Worm (Caenorhabditis elegans): ENCODE measurements around the gene cpz-2.

Gene cpz-2

ce11 chrV:13372821-13373220, 8.2 kb upstream of the cpz-2 start (continued):
- no peak for TF ChIP-seq zag-1 (tag; optimal IDR thresholded peaks at IDR 0.05)
- no peak for TF ChIP-seq F44E2.7 (GFP tag; IDR thresholded peaks at IDR 0.05)
- TF ChIP-seq lir-3 (tag; optimal IDR thresholded peaks at IDR 0.05) = no peak
- TF ChIP-seq T20F7.1 (GFP tag; optimal IDR thresholded peaks at IDR 0.05) = no peak
- no peak for TF ChIP-seq lin-39 (tag; optimal IDR thresholded peaks at IDR 0.05)
- TF ChIP-seq mxl-2 (GFP tag; conservative IDR thresholded peaks at IDR 0.05) = no peak
- no peak for TF ChIP-seq nhr-76 (tag; optimal IDR thresholded peaks at IDR 0.05)
- TF ChIP-seq dve-1 (tag; optimal IDR thresholded peaks at IDR 0.05; ENCODE audit: insufficient read depth) = peak; percentile 64
- TF ChIP-seq pha-4 (GFP tag; IDR thresholded peaks at IDR 0.05) = peak; percentile 24; the same call in 1 of the 2 replicates
- no peak for TF ChIP-seq pha-4 (tag; optimal IDR thresholded peaks at IDR 0.05)
- TF ChIP-seq nhr-41 (GFP tag; IDR thresholded peaks at IDR 0.05) = peak; percentile 42; the same call in 1 of the 2 replicates
- no peak for TF ChIP-seq daf-16 (GFP tag; optimal IDR thresholded peaks at IDR 0.05)
- TF ChIP-seq daf-16 (tag; optimal IDR thresholded peaks at IDR 0.05) = peak; percentile 91
- peak; percentile 69 for TF ChIP-seq hlh-11 (tag; optimal IDR thresholded peaks at IDR 0.05)
- TF ChIP-seq spr-3 (GFP tag; optimal IDR thresholded peaks at IDR 0.05) = no peak
- peak; percentile 65; the same call in 1 of the 2 replicates for TF ChIP-seq lin-1 (GFP tag; IDR thresholded peaks at IDR 0.05)
- no peak for TF ChIP-seq nhr-10 (tag; optimal IDR thresholded peaks at IDR 0.05)
- no peak for TF ChIP-seq fos-1 (tag; optimal IDR thresholded peaks at IDR 0.05)
- no peak for TF ChIP-seq duxl-1 (tag; optimal IDR thresholded peaks at IDR 0.05; ENCODE audit: poor library complexity)
- TF ChIP-seq snpc-1.2 (GFP tag; IDR thresholded peaks at IDR 0.05) = no peak
- TF ChIP-seq mdl-1 (tag; optimal IDR thresholded peaks at IDR 0.05) = peak in 1 of 2 experiments; percentile 49
- TF ChIP-seq nhr-28 (tag; optimal IDR thresholded peaks at IDR 0.05) = peak; percentile 82
- no peak for TF ChIP-seq vab-7 (GFP tag; IDR thresholded peaks at IDR 0.05)
- no peak for TF ChIP-seq Y48G9A.11 (GFP tag; IDR thresholded peaks at IDR 0.05)
- TF ChIP-seq mes-2 (tag; optimal IDR thresholded peaks at IDR 0.05; ENCODE audit: poor library complexity, severe bottlenecking) = no peak
- TF ChIP-seq nhr-48 (tag; optimal IDR thresholded peaks at IDR 0.05) = peak; percentile 7
- TF ChIP-seq daf-12 (tag; optimal IDR thresholded peaks at IDR 0.05) = no peak

- TF ChIP-seq nhr-11 (tag; optimal IDR thresholded peaks at IDR 0.05) = no peak
- TF ChIP-seq nhr-6 (tag; optimal IDR thresholded peaks at IDR 0.05) = peak; percentile 97
- no peak for TF ChIP-seq ceh-62 (tag; optimal IDR thresholded peaks at IDR 0.05)
- peak; percentile 5 for TF ChIP-seq ama-1 (optimal IDR thresholded peaks at IDR 0.05)
- TF ChIP-seq tra-1 (GFP tag; IDR thresholded peaks at IDR 0.05) = peak; percentile 58; the same call in 1 of the 2 replicates
- TF ChIP-seq nhr-77 (tag; optimal IDR thresholded peaks at IDR 0.05) = peak; percentile 70
- no peak for TF ChIP-seq ZK546.5 (tag; optimal IDR thresholded peaks at IDR 0.05)
- TF ChIP-seq snpc-1.2 (GFP tag; IDR thresholded peaks at IDR 0.05) = no peak
- no peak for TF ChIP-seq zip-2 (tag; optimal IDR thresholded peaks at IDR 0.05)
- peak in 1 of 2 experiments; percentile 47 for TF ChIP-seq mdl-1 (tag; optimal IDR thresholded peaks at IDR 0.05)
- TF ChIP-seq ZK337.2 (GFP tag; IDR thresholded peaks at IDR 0.05) = no peak
- no peak for TF ChIP-seq zfp-2 (tag; optimal IDR thresholded peaks at IDR 0.05)
- no peak for TF ChIP-seq F44E2.7 (GFP tag; IDR thresholded peaks at IDR 0.05)
- TF ChIP-seq lsy-2 (tag; optimal IDR thresholded peaks at IDR 0.05) = peak in 1 of 2 experiments; percentile 26
- no peak for TF ChIP-seq dmd-8 (GFP tag; IDR thresholded peaks at IDR 0.05)
- TF ChIP-seq spr-1 (tag; optimal IDR thresholded peaks at IDR 0.05) = no peak
- TF ChIP-seq fos-1 (tag; optimal IDR thresholded peaks at IDR 0.05) = no peak
- TF ChIP-seq pqm-1 (tag; optimal IDR thresholded peaks at IDR 0.05) = peak; percentile 89
- peak; percentile 88 for TF ChIP-seq hlh-11 (tag; optimal IDR thresholded peaks at IDR 0.05)
- TF ChIP-seq aha-1 (tag) = no peak
- no peak for TF ChIP-seq ceh-44 (GFP tag; IDR thresholded peaks at IDR 0.05)
- TF ChIP-seq attf-4 (tag; optimal IDR thresholded peaks at IDR 0.05) = no peak
- no peak for TF ChIP-seq daf-19 (GFP tag; conservative IDR thresholded peaks at IDR 0.05)
- TF ChIP-seq ceh-28 (tag; optimal IDR thresholded peaks at IDR 0.05) = no peak
- no peak for TF ChIP-seq ztf-7 (tag; optimal IDR thresholded peaks at IDR 0.05)
- TF ChIP-seq ctbp-1 (GFP tag; IDR thresholded peaks at IDR 0.05) = no peak
- no peak for TF ChIP-seq F26F4.8 (GFP tag; conservative IDR thresholded peaks at IDR 0.05)
- TF ChIP-seq mes-2 (tag; optimal IDR thresholded peaks at IDR 0.05; ENCODE audit: poor library complexity, severe bottlenecking) = no peak
- TF ChIP-seq mxl-2 (GFP tag; conservative IDR thresholded peaks at IDR 0.05) = no peak
- TF ChIP-seq lin-1 (GFP tag; IDR thresholded peaks at IDR 0.05) = peak; percentile 76; the same call in 1 of the 2 replicates
- TF ChIP-seq tag-97 (GFP tag; IDR thresholded peaks at IDR 0.05) = no peak
- no peak for TF ChIP-seq madf-9 (GFP tag; conservative IDR thresholded peaks at IDR 0.05)
- TF ChIP-seq snpc-4 (tag; optimal IDR thresholded peaks at IDR 0.05) = no peak
Observed at ce11 chrV:13373643-13374042, 7.3 kb upstream of the cpz-2 start.

All from whole organism, L4 larva.